Fruit fly (Drosophila melanogaster): ENCODE results near the gene CG13838.

DNA sequence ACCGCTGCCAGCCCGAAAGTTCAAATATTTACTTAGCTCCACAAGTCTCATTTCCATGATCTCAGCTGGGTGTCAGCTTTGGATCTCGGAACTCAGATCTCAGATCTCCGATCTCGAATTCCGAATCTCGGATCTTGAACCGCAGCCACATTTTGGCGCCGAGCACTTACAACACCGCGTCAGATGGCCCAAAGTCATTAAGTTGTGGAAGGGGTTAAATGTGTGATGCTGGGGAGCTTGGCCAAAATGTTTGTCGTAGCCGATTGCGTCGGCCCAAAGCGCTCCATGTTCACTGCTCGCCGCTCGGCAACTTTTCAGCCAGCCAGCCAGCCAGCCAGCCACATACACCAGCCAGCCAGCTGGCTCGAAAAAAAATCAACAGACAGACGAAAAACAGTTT, 30.0 kb upstream of the CG13838 start, which contains the start of gene CG6688:
- TF ChIP-seq psq (optimal IDR thresholded peaks at IDR 0.05) (no peak), CG8478 (optimal IDR thresholded peaks at IDR 0.05) (no peak)

Measured in whole organism.